Fruit fly (Drosophila melanogaster): Measurements from ENCODE around the gene sba.

Gene sba

DNA sequence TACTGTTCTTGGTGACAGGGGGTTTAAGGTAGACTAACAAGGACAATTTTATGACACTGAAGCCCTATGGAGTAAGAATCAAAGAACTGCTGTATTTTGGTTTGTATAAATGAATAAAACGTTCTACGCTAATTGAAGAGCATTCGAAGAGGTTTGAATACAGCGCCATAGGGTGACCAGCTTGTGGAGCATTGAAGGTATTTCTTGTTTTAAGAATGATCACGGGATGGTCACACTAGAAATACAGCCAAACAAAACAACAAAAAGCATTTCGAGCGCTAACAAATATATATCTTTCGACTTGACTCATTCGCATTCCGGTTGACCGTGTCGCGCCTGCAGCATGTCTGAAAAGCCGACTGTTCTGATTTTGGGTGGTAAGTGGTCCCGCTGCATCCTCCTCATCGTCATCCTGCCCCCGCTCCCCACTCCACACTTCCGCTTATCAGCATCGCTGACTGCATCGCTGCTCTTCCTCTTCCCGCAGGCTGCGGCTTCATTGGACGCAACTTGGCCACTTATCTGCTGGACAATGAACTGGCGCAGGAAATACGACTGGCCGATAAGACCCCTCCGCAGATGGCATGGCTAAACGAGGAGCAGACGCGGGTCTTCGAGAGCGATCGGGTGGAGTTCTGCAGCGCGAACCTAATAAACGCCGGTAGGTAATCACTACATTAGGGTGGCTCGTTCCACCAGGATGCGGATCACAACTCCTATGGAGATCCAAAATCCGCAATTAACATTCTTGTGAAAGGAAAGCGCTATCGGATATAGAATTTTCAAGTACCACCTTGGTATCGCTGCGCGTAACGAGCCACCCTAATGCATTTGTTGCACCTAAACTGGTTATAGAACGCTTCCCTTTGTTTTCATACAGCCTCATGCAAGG, 11.2 kb upstream of the sba start, which contains the start of gene CG5854 (continued):
- TF ChIP-seq lmd (GFP tag; IDR thresholded peaks at IDR 0.05) (peak; percentile 59), kay (GFP tag; optimal IDR thresholded peaks at IDR 0.05) (no peak), CG8478 (optimal IDR thresholded peaks at IDR 0.05) (no peak), ci (GFP tag; IDR thresholded peaks at IDR 0.05) (peak; percentile 92), CG6689 (GFP tag; IDR thresholded peaks at IDR 0.05) (peak; percentile 73), CG12155 (GFP tag; optimal IDR thresholded peaks at IDR 0.05) (peak; percentile 35), zfh2 (GFP tag; optimal IDR thresholded peaks at IDR 0.05) (peak; percentile 17), CG31441 (GFP tag; IDR thresholded peaks at IDR 0.05) (peak; percentile 71), CG14965 (GFP tag; optimal IDR thresholded peaks at IDR 0.05; ENCODE audit: borderline replicate concordance) (no peak), grn (GFP tag; optimal IDR thresholded peaks at IDR 0.05) (peak; percentile 52), CG4730 (GFP tag; IDR thresholded peaks at IDR 0.05) (peak; percentile 40; the same call in 1 of the 2 replicates), gt (GFP tag; IDR thresholded peaks at IDR 0.05) (peak; percentile 41; the same call in 1 of the 2 replicates), ro (GFP tag; IDR thresholded peaks at IDR 0.05) (peak; percentile 32; the same call in 1 of the 2 replicates), CG11695 (GFP tag; IDR thresholded peaks at IDR 0.05) (peak; percentile 81), CG11247 (GFP tag; IDR thresholded peaks at IDR 0.05) (peak; percentile 56; the same call in 1 of the 2 replicates), CG1024 (GFP tag; IDR thresholded peaks at IDR 0.05) (peak; percentile 57), nau (GFP tag; optimal IDR thresholded peaks at IDR 0.05) (peak; percentile 57), cg (GFP tag; optimal IDR thresholded peaks at IDR 0.05) (no peak), croc (GFP tag; conservative IDR thresholded peaks at IDR 0.05) (peak; percentile 47; the same call in 2 of the 3 replicates), stwl (tag; optimal IDR thresholded peaks at IDR 0.05) (peak; percentile 36), Dbx (GFP tag; IDR thresholded peaks at IDR 0.05) (peak; percentile 38; the same call in 1 of the 3 replicates), CG8089 (GFP tag; optimal IDR thresholded peaks at IDR 0.05) (peak; percentile 77), trh (GFP tag; optimal IDR thresholded peaks at IDR 0.05) (peak; percentile 18), Hr51 (GFP tag; optimal IDR thresholded peaks at IDR 0.05) (peak; percentile 57 to 78), Nf-YC (tag; optimal IDR thresholded peaks at IDR 0.05) (peak; percentile 4), CG15479 (GFP tag; optimal IDR thresholded peaks at IDR 0.05) (peak; percentile 24), YL-1 (GFP tag; optimal IDR thresholded peaks at IDR 0.05) (peak; percentile 65), prd (optimal IDR thresholded peaks at IDR 0.05) (no peak), prd (GFP tag; IDR thresholded peaks at IDR 0.05) (peak; percentile 74), CHES-1-like (GFP tag; optimal IDR thresholded peaks at IDR 0.05) (peak; percentile 64), Gug (GFP tag; IDR thresholded peaks at IDR 0.05) (peak; percentile 68; the same call in 2 of the 4 replicates), en (GFP tag; optimal IDR thresholded peaks at IDR 0.05) (peak; percentile 50), CG13123 (GFP tag; optimal IDR thresholded peaks at IDR 0.05) (peak; percentile 54), CG17802 (tag; optimal IDR thresholded peaks at IDR 0.05) (peak; percentile 55), nerfin-1 (tag; optimal IDR thresholded peaks at IDR 0.05) (peak; percentile 51), CG10267 (tag; optimal IDR thresholded peaks at IDR 0.05) (peak; percentile 39), inv (GFP tag; IDR thresholded peaks at IDR 0.05; ENCODE audit: partially characterized antibody) (no peak), vvl (GFP tag; IDR thresholded peaks at IDR 0.05) (peak; percentile 88), z (GFP tag; IDR thresholded peaks at IDR 0.05) (0 out of 3 replicates have a peak, but pooled peaks have one; percentile 42), CG8765 (GFP tag; IDR thresholded peaks at IDR 0.05) (no peak), CG6254 (GFP tag; optimal IDR thresholded peaks at IDR 0.05) (peak; percentile 70), Lhr (GFP tag; optimal IDR thresholded peaks at IDR 0.05) (peak; percentile 55), gsb-n (tag; optimal IDR thresholded peaks at IDR 0.05) (peak; percentile 74), her (GFP tag; optimal IDR thresholded peaks at IDR 0.05) (peak; percentile 65), eyg (GFP tag; optimal IDR thresholded peaks at IDR 0.05) (peak; percentile 35), CG18011 (GFP tag; optimal IDR thresholded peaks at IDR 0.05) (peak; percentile 39), al (GFP tag; IDR thresholded peaks at IDR 0.05) (0 out of 2 replicates have a peak, but pooled peaks have one; percentile 6), ham (GFP tag; IDR thresholded peaks at IDR 0.05) (no peak), CG16863 (GFP tag; optimal IDR thresholded peaks at IDR 0.05) (peak; percentile 86)

Measured in whole organism, embryonic.